Worm (Caenorhabditis elegans): Measurements from ENCODE around the gene Y62F5A.12.

Gene Y62F5A.12

DNA sequence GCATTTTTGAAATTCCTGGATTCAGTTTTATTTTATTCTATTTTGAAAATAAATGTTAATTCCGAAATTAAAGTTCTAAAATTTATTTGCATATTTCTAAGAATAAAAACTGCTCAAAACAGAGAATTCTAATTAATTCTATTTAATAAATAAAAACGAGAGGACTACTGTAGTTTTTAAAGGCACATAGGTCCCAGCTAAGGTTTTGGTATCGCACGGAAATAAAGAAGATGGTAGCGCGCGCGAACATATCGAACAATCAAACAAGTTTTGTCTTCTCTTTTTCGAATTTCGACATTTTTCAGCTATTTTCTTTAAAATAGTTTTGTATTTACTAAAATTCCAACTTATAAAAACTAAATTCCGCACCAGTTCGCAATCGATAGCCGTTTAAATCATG is 43.6 kb upstream of the Y62F5A.12 start (continued):
- TF ChIP-seq lir-1 (GFP tag; conservative IDR thresholded peaks at IDR 0.05) (0 out of 2 replicates have a peak, but pooled peaks have one; percentile 25), pbrm-1 (GFP tag; IDR thresholded peaks at IDR 0.05) (0 out of 2 replicates have a peak, but pooled peaks have one; percentile 21), ceh-40 (GFP tag; IDR thresholded peaks at IDR 0.05) (no peak), lin-35 (GFP tag; optimal IDR thresholded peaks at IDR 0.05) (peak in 1 of 3 experiments; percentile 77), him-1 (tag; optimal IDR thresholded peaks at IDR 0.05) (peak; percentile 37), somi-1 (GFP tag; optimal IDR thresholded peaks at IDR 0.05) (no peak), ztf-28 (GFP tag; IDR thresholded peaks at IDR 0.05) (no peak), ztf-18 (tag; optimal IDR thresholded peaks at IDR 0.05) (peak; percentile 33), tbx-9 (tag; optimal IDR thresholded peaks at IDR 0.05; ENCODE audit: borderline replicate concordance) (no peak), athp-1 (tag; optimal IDR thresholded peaks at IDR 0.05) (peak; percentile 13), attf-6 (GFP tag; IDR thresholded peaks at IDR 0.05) (0 out of 2 replicates have a peak, but pooled peaks have one; percentile 48), unc-130 (GFP tag; optimal IDR thresholded peaks at IDR 0.05) (peak; percentile 58)

DNA sequence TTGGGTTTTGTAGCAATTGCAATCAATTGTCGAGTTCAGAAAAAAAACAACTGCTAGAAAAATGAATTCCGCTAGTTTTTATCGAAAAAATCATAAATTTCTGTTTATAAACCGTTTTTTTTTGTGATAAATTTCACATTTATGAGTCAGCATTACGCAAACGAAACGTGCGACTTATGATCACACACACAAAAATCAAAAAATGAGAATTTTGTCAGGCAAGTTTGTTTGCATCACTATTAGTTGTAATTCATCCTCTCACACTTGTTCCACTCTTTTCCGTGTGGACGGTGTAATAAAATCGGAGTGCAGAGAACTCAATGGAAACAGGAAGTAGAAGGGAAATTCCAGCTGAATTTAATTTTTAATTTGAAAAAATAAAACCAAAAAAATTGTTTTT is 43.1 kb upstream of the Y62F5A.12 start, which contains the start of gene pcs-1:
pcs-1 (minus strand) TSS at position 344 of the 400 bp plus-strand sequence.
- peak; percentile 7 for TF ChIP-seq nhr-80 (tag; optimal IDR thresholded peaks at IDR 0.05)
- no peak for TF ChIP-seq egl-18 (GFP tag; IDR thresholded peaks at IDR 0.05)

DNA sequence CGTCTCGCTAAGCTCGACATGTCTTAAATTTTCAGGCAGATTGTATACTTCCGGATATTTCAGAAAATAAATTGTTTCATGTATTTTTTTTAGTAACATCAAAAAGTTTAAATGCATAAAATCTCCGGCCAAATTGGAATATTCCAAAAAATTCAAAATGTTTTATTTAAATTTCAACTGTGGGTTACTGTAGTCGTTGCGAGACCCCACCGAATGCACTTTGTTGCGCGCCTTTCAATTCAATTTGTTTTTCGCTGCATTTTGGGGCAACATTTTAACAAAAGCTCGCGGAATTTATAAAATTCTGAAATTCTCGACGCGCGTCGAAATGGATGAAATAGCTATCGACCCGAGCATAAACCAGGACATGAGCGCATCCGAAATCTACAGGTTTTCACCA is 38.7 kb upstream of the Y62F5A.12 start, which contains the start of gene F54D5.2:
F54D5.2 (plus strand) TSS at position 237 of the 400 bp plus-strand sequence.
- TF ChIP-seq lsl-1 (GFP tag; optimal IDR thresholded peaks at IDR 0.05) (peak; percentile 89), ZK185.1 (tag; optimal IDR thresholded peaks at IDR 0.05; ENCODE audit: poor library complexity, severe bottlenecking) (no peak), D2030.7 (GFP tag; IDR thresholded peaks at IDR 0.05) (0 out of 2 replicates have a peak, but pooled peaks have one; percentile 12), madf-6 (GFP tag; IDR thresholded peaks at IDR 0.05) (peak; percentile 79), F49E8.2 (tag; optimal IDR thresholded peaks at IDR 0.05; ENCODE audit: insufficient read depth) (peak; percentile 32), dpl-1 (GFP tag; optimal IDR thresholded peaks at IDR 0.05) (peak; percentile 9), lin-54 (GFP tag; optimal IDR thresholded peaks at IDR 0.05) (peak; percentile 74), ekl-4 (GFP tag; IDR thresholded peaks at IDR 0.05) (no peak), Y79H2A.3 (GFP tag; conservative IDR thresholded peaks at IDR 0.05) (no peak), xnd-1 (tag; optimal IDR thresholded peaks at IDR 0.05) (peak; percentile 62), ceh-91 (GFP tag; IDR thresholded peaks at IDR 0.05) (0 out of 2 replicates have a peak, but pooled peaks have one; percentile 31), F33H1.4 (GFP tag; IDR thresholded peaks at IDR 0.05) (peak; percentile 84), efl-1 (GFP tag; optimal IDR thresholded peaks at IDR 0.05) (peak; percentile 39)

DNA sequence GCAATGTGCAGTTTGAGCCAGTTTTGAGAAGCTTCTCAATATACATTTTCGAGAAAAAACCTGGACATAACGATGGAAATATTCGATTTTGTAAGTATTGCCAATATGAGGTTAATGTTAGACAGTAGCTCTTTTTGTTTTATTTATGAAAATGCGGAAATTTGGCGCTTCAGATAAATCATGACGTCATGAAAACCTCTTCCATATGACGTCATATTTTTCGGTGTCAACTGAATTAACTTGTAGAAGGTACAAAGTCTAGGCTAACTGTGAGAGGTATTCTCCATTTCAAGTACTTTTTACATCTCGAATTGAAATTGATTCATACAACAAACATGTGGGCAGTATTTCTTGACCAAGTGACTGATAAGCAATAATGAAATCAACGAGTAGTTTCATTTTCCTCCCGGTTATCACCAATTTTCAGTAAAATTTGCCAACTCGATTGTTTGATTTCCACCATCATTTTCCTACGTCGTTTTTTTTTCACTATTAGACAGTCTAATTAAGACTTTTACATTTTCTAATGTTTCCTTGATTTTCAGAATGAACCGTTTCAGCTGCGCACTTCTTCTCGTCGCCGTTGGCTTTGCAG is 37.1 kb upstream of the Y62F5A.12 start, which contains the start of gene F54D5.3:
F54D5.3 (plus strand) TSS at position 546 of the 595 bp plus-strand sequence.
- TF ChIP-seq unc-62 (GFP tag; optimal IDR thresholded peaks at IDR 0.05), result no peak
- no peak for TF ChIP-seq tlf-1 (GFP tag; optimal IDR thresholded peaks at IDR 0.05)
- TF ChIP-seq atf-7 (tag; optimal IDR thresholded peaks at IDR 0.05), result peak; percentile 42
- TF ChIP-seq nhr-80 (tag; optimal IDR thresholded peaks at IDR 0.05), result peak; percentile 65
- no peak for TF ChIP-seq F52B5.7 (tag; optimal IDR thresholded peaks at IDR 0.05)
- no peak for TF ChIP-seq F57C9.4 (tag; optimal IDR thresholded peaks at IDR 0.05)
- no peak for TF ChIP-seq ceh-100 (GFP tag; IDR thresholded peaks at IDR 0.05)
- TF ChIP-seq sdz-38 (tag; optimal IDR thresholded peaks at IDR 0.05), result no peak
- no peak for TF ChIP-seq unc-130 (GFP tag; optimal IDR thresholded peaks at IDR 0.05)
- TF ChIP-seq bed-1 (GFP tag; IDR thresholded peaks at IDR 0.05), result no peak
- no peak for TF ChIP-seq hrde-1 (tag; optimal IDR thresholded peaks at IDR 0.05; ENCODE audit: borderline replicate concordance)
- TF ChIP-seq nhr-90 (tag; optimal IDR thresholded peaks at IDR 0.05), result no peak
- TF ChIP-seq zfh-2 (GFP tag; conservative IDR thresholded peaks at IDR 0.05), result no peak

All from whole organism, young adult.